Worm (Caenorhabditis elegans) whole organism, early embryonic: Measurements from ENCODE around the gene B0001.7.

ENCODE experiments used
- B0310.2 ChIP-seq: sonication (generic microtip); optimal IDR thresholded peaks from 2 replicates; lab custom pipeline; 2016; ENCODE audit warnings: mild to moderate bottlenecking, missing genetic modification characterization, missing compliant biosample characterization
- F13C5.2 ChIP-seq: sonication (generic microtip); optimal IDR thresholded peaks from 2 replicates; lab custom pipeline; 2017; ENCODE audit warnings: mild to moderate bottlenecking, missing genetic modification characterization, inconsistent platforms, missing compliant biosample characterization
- aly-1 ChIP-seq: sonication (generic microtip); optimal IDR thresholded peaks from 2 replicates; lab custom pipeline; 2016; ENCODE audit warnings: missing genetic modification characterization, missing compliant biosample characterization
- ama-1 ChIP-seq: fragments of 150-350 bp; optimal IDR thresholded peaks from 2 replicates; lab custom pipeline; 2014
- ceh-13 ChIP-seq: fragments of 200-800 bp; sonication (Bioruptor generic); optimal IDR thresholded peaks from 2 replicates; lab custom pipeline; 2018; ENCODE audit warnings: mild to moderate bottlenecking, missing genetic modification characterization, missing compliant biosample characterization
- ceh-36 ChIP-seq: sonication (generic microtip); optimal IDR thresholded peaks from 2 replicates; lab custom pipeline; 2016; ENCODE audit warnings: missing genetic modification characterization, inconsistent platforms, missing compliant biosample characterization
- ets-7 ChIP-seq: sonication (generic microtip); optimal IDR thresholded peaks from 2 replicates; lab custom pipeline; 2016; ENCODE audit warnings: missing genotype, missing genetic modification characterization, missing compliant biosample characterization
- hmbx-1 ChIP-seq: sonication (generic microtip); optimal IDR thresholded peaks from 2 replicates; lab custom pipeline; 2016; ENCODE audit warnings: mild to moderate bottlenecking, missing genetic modification characterization, missing compliant biosample characterization
- hmg-4 ChIP-seq: fragments of 200-800 bp; sonication (Bioruptor generic); optimal IDR thresholded peaks from 2 replicates; lab custom pipeline; 2018; ENCODE audit warnings: mild to moderate bottlenecking, missing genetic modification characterization, missing compliant biosample characterization

ce11 chrIV:12198816-12199215 lies 44.8 kb upstream of the B0001.7 start:
- no peak for TF ChIP-seq aly-1 (tag; lab: Kevin White, UChicago)
- TF ChIP-seq ama-1 (lab: Kevin White, UChicago), result no peak
- TF ChIP-seq ceh-36 (tag; lab: Kevin White, UChicago), result no peak
- TF ChIP-seq hmbx-1 (tag; lab: Kevin White, UChicago), result no peak
- TF ChIP-seq ceh-13 (GFP tag; lab: Kevin White, UChicago), result no peak
- TF ChIP-seq ets-7 (tag; lab: Kevin White, UChicago), result no peak
- TF ChIP-seq F13C5.2 (tag; lab: Kevin White, UChicago), result no peak
- TF ChIP-seq B0310.2 (tag; lab: Kevin White, UChicago), result no peak
- no peak for TF ChIP-seq hmg-4 (GFP tag; lab: Kevin White, UChicago)
